Worm (Caenorhabditis elegans): ENCODE measurements around the gene W02A2.9.

W02A2.9 gene

DNA sequence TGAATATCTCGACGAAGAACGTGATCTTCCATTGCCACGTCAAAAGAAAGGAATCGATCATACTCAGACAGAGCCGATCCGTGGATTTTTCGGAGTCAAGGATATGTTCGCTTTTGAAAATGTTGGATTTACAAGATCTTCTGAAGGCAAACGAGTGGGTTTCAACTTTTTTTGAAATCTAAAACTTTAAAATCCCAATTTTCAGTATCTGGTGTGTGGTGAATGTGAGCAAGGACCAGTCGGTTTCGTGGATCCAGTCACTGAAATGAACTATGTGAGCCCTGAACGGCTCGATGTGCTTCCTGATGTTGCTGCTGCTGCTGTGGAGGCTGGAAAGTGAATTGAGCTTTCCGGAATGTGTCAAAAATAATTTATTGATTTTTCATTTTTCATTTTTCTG is 39.4 kb downstream of the W02A2.9 start, which contains the start of gene lsm-3:
lsm-3 (plus strand) TSS at position 301 of the 400 bp plus-strand sequence.
- TF ChIP-seq ztf-23 (GFP tag; IDR thresholded peaks at IDR 0.05) (no peak), cog-1 (tag; optimal IDR thresholded peaks at IDR 0.05) (no peak), klf-2 (GFP tag; conservative IDR thresholded peaks at IDR 0.05) (no peak), flt-1 (GFP tag; IDR thresholded peaks at IDR 0.05) (no peak), med-1 (GFP tag; optimal IDR thresholded peaks at IDR 0.05; ENCODE audit: insufficient read depth) (no peak), tab-1 (GFP tag; IDR thresholded peaks at IDR 0.05) (no peak), ref-1 (GFP tag; conservative IDR thresholded peaks at IDR 0.05) (no peak)

DNA sequence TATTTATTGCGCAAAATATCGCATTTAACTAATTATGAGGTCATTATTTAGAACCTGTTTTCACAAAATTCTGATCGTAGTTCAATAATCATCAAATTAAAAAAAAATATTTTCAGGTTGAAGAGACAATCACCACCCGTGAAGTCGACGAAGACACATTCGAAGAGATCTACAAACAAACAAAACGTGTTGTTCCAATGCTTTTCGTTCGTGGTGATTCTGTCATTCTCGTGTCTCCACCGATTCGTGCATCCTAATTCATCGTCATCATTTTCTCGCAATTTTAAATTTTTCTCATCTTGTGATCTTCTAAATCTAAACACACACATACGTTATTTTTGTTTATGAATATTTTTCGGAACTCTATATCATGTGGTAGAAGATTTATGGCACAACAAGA is 41.3 kb downstream of the W02A2.9 start:
- no peak for TF ChIP-seq tab-1 (GFP tag; IDR thresholded peaks at IDR 0.05)
- no peak for TF ChIP-seq ztf-23 (GFP tag; IDR thresholded peaks at IDR 0.05)
- TF ChIP-seq flt-1 (GFP tag; IDR thresholded peaks at IDR 0.05): no peak
- TF ChIP-seq cog-1 (tag; optimal IDR thresholded peaks at IDR 0.05): no peak
- no peak for TF ChIP-seq T22C8.4 (GFP tag; IDR thresholded peaks at IDR 0.05)
- TF ChIP-seq klf-2 (GFP tag; conservative IDR thresholded peaks at IDR 0.05): no peak
- no peak for TF ChIP-seq ztf-29 (GFP tag; IDR thresholded peaks at IDR 0.05)
- TF ChIP-seq ref-1 (GFP tag; conservative IDR thresholded peaks at IDR 0.05): no peak
- TF ChIP-seq med-1 (GFP tag; optimal IDR thresholded peaks at IDR 0.05; ENCODE audit: insufficient read depth): no peak

DNA sequence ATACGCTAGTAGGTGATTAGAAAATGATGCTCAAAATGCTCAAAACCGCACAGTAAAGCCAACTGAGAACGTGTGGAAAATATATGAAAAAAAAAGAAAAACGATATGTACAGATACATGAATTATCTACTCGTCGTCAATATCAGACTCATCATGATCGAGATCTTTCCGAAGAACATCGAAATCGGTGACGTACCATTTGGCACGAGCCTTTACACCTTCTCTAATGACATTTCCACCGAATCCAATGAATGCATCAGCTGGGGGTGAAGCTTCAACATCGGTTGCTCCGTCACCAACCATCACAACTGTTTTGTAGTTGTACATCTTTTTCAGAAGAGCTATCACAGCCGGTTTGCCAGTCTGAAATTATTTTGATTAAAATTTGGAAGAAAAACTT is 41.8 kb downstream of the W02A2.9 start:
- TF ChIP-seq T22C8.4 (GFP tag; IDR thresholded peaks at IDR 0.05) (no peak), flt-1 (GFP tag; IDR thresholded peaks at IDR 0.05) (no peak), cog-1 (tag; optimal IDR thresholded peaks at IDR 0.05) (no peak), ztf-29 (GFP tag; IDR thresholded peaks at IDR 0.05) (no peak), klf-2 (GFP tag; conservative IDR thresholded peaks at IDR 0.05) (no peak), ref-1 (GFP tag; conservative IDR thresholded peaks at IDR 0.05) (no peak), ztf-23 (GFP tag; IDR thresholded peaks at IDR 0.05) (no peak), med-1 (GFP tag; optimal IDR thresholded peaks at IDR 0.05; ENCODE audit: insufficient read depth) (no peak), tab-1 (GFP tag; IDR thresholded peaks at IDR 0.05) (no peak)

DNA sequence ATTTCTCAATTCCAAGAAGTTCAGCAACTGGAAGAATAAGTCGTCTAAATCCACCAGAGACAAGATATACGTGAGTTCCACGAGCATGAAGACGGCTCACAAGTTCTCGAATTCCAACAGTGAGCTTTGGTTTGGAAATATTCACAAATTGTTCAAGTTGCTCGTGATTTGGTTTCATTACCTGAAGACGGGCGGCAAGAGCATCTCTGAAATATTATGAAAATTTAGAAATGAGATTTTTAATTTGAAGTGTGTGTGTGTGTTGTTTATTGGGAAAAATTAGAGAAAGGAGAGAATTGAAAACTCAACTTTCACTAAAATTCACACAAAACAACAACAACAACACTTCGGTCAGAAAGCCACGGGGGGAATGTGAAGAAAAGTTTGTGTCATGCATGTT is 43.3 kb downstream of the W02A2.9 start:
- TF ChIP-seq ztf-29 (GFP tag; IDR thresholded peaks at IDR 0.05) (no peak), ztf-23 (GFP tag; IDR thresholded peaks at IDR 0.05) (no peak), cog-1 (tag; optimal IDR thresholded peaks at IDR 0.05) (no peak), med-1 (GFP tag; optimal IDR thresholded peaks at IDR 0.05; ENCODE audit: insufficient read depth) (no peak)

DNA sequence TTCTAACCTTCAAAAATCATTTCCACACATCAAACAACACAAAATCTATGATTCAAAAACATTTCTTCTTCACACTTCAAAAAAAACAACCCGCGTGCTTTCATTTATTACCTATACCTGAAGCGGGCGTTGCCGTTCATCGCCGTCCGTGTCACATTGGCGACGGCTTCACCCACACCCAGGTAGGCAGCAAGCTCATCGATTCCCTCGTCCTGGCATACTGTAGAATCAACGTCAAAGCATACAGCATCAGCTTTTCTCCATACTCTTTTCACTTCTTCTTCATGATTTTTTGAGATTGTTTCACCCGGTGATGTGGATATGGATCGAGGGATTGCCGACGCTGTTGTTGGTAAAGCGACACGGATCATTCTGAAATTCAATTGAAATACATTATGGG is 44.8 kb downstream of the W02A2.9 start:
- no peak for TF ChIP-seq cog-1 (tag; optimal IDR thresholded peaks at IDR 0.05)
- TF ChIP-seq ref-1 (GFP tag; conservative IDR thresholded peaks at IDR 0.05): no peak
- TF ChIP-seq med-1 (GFP tag; optimal IDR thresholded peaks at IDR 0.05; ENCODE audit: insufficient read depth): no peak
- TF ChIP-seq tab-1 (GFP tag; IDR thresholded peaks at IDR 0.05): no peak
- TF ChIP-seq ztf-29 (GFP tag; IDR thresholded peaks at IDR 0.05): no peak
- no peak for TF ChIP-seq flt-1 (GFP tag; IDR thresholded peaks at IDR 0.05)
- TF ChIP-seq T22C8.4 (GFP tag; IDR thresholded peaks at IDR 0.05): no peak
- TF ChIP-seq ztf-23 (GFP tag; IDR thresholded peaks at IDR 0.05): no peak
- no peak for TF ChIP-seq klf-2 (GFP tag; conservative IDR thresholded peaks at IDR 0.05)

DNA sequence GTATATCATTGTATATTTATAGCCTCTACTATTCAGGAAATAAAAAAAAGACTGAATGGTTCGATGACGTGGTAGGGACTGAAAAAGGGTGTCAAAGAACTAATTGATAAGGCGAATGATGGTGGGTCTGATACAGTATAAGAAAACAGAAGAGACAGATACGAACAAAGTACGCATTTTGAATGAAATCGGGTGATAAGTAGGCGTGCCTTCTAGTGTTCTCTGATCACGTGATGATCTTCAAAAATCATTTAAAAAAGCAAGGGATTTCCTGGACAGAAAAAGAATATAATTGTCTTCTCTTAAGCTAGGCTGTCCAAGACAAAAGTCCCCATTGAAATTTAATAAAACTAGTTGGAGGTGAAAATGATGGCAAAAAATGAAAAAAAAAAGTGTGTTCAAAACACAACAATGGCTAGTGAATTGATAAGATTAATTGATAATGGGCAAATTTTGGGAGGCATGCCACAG is 45.8 kb downstream of the W02A2.9 start:
- no peak for TF ChIP-seq ztf-23 (GFP tag; IDR thresholded peaks at IDR 0.05)
- TF ChIP-seq T22C8.4 (GFP tag; IDR thresholded peaks at IDR 0.05): no peak
- TF ChIP-seq med-1 (GFP tag; optimal IDR thresholded peaks at IDR 0.05; ENCODE audit: insufficient read depth): no peak
- TF ChIP-seq ref-1 (GFP tag; conservative IDR thresholded peaks at IDR 0.05): no peak
- no peak for TF ChIP-seq flt-1 (GFP tag; IDR thresholded peaks at IDR 0.05)

DNA sequence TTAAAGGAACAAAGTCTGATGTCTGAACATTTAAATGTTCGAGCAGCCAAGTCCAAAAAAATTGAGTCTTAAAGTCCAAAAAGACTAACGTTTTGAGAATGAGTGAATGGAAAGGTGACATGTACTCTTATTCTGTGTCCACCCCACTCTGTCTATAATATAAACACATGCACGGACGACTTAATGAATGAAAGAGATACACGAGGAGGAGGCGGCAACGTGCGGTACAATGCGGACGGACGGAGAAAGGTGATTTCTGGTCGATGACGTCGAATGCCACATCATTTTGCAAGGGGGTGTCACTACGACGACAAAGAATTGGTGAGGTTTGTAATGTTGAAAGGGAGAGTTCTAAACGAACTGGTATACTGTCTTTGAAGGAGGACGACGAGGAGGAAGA is 47.2 kb downstream of the W02A2.9 start:
- TF ChIP-seq ztf-29 (GFP tag; IDR thresholded peaks at IDR 0.05) (no peak), med-1 (GFP tag; optimal IDR thresholded peaks at IDR 0.05; ENCODE audit: insufficient read depth) (no peak), klf-2 (GFP tag; conservative IDR thresholded peaks at IDR 0.05) (no peak), T22C8.4 (GFP tag; IDR thresholded peaks at IDR 0.05) (no peak), tab-1 (GFP tag; IDR thresholded peaks at IDR 0.05) (no peak), ztf-23 (GFP tag; IDR thresholded peaks at IDR 0.05) (no peak), cog-1 (tag; optimal IDR thresholded peaks at IDR 0.05) (no peak), ref-1 (GFP tag; conservative IDR thresholded peaks at IDR 0.05) (no peak), flt-1 (GFP tag; IDR thresholded peaks at IDR 0.05) (no peak)

DNA sequence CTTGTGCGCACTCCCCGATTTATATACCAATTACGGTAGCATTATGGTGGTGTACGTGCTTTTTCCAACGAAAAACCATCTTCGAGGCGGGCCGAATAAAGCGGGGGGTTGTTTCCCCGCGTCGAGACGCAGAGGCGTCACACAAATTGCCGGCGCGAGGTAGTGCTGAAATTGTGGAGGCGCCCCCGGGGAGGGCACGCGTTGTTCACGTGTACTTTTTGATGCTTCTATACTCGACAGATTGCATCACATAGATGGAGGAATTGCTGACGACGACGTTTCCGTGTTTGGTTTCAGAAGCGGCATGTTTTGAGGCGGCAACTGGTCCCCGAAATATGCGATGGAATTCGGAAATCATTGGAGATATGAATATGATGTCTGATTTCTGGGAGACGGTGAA is 47.8 kb downstream of the W02A2.9 start:
- TF ChIP-seq ztf-23 (GFP tag; IDR thresholded peaks at IDR 0.05) (0 out of 2 replicates have a peak, but pooled peaks have one; percentile 49), flt-1 (GFP tag; IDR thresholded peaks at IDR 0.05) (no peak), ref-1 (GFP tag; conservative IDR thresholded peaks at IDR 0.05) (no peak), klf-2 (GFP tag; conservative IDR thresholded peaks at IDR 0.05) (no peak), T22C8.4 (GFP tag; IDR thresholded peaks at IDR 0.05) (no peak)

DNA sequence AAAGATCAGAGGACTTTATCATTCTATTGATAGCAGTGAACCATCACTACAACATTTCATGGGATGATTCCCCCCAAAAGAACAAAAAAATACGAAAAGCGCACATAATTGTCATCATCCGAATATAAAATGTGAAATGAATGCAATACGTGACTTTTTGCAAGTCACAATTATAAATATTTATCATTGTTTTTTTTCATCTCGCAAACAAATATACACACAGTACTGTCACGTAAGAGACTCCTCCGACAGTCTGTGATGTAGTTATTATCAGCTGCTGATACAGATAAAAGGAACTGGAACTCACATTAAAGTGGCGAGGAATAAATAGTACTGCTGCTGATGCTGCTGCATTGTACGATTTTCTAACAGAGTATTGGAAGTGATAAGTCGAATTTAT is 48.9 kb downstream of the W02A2.9 start:
- TF ChIP-seq T22C8.4 (GFP tag; IDR thresholded peaks at IDR 0.05) (no peak), cog-1 (tag; optimal IDR thresholded peaks at IDR 0.05) (no peak)

Measured in whole organism, midembryonic.